Worm (Caenorhabditis elegans) whole organism, dauer: ENCODE measurements around the gene sre-48.

ENCODE experiments used
- unc-62 ChIP-seq: sonication (generic microtip); optimal IDR thresholded peaks from 2 replicates; lab custom pipeline; 2017; ENCODE audit warnings: missing biosample characterization, missing genetic modification reagents, missing genetic modification characterization

The sre-48 gene

DNA sequence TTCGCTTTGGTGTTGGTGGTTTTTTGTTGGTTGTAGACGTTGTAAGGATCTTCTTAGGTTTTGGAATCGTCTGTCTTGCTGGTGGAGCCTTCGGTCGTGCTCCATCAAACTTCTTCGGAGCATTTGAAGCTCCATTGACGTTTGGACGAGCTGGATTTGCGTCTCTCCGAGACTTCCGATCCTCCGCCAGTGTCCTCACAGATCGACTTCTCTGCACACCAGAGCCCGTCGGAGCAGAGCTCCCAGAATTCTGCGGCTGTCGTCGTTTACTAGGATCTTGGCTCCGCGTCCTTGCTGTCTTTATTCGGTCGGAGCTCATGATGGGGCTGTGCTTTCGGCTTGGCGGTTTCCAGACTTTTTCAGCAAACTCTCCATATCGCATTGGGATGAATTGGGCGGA is 18.1 kb downstream of the sre-48 start:
- TF ChIP-seq unc-62 (GFP tag; lab: Kevin White, UChicago), result no peak

DNA sequence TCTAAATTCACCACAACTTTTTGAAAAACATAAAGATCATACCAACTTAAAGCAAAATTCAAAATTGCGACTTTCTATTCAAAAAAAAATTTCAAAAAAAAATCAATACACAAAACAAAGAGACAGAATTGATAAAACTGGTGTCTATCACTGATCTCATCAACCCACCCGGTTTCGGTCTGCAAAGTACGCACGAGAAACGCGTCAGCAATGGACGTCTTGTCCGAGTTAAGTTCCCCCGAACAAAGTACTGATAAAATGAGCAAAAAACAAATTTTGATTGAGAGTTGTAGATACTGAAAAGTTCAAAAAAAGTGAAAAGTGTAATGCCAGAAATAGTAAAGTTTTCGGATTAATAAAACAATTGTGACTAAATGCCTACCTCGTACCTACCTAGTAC is 21.3 kb downstream of the sre-48 start:
- TF ChIP-seq unc-62 (GFP tag; lab: Kevin White, UChicago), result no peak

DNA sequence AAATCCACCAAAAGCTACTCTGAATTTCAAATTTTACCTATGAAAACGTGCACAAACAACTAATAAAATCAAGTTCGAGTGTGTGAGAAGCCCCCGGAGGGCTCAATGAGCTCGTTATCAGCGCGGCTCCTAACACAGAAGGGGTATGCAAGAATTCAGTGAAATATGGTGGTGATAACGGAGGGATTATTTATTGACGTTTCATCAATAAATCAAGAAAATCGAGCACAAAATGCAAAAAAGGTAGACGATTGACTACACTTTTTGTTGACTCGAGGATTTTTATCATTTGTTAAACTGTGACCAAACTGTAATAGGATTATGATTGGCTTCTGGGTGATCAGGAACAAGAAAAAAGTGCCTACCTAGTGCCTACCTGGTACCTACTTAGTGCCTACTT is 22.2 kb downstream of the sre-48 start, which contains the start of gene zip-3:
Gene zip-3 (minus strand): TSS at position 21 of the 400 bp plus-strand sequence.
- TF ChIP-seq unc-62 (GFP tag; lab: Kevin White, UChicago), result no peak

DNA sequence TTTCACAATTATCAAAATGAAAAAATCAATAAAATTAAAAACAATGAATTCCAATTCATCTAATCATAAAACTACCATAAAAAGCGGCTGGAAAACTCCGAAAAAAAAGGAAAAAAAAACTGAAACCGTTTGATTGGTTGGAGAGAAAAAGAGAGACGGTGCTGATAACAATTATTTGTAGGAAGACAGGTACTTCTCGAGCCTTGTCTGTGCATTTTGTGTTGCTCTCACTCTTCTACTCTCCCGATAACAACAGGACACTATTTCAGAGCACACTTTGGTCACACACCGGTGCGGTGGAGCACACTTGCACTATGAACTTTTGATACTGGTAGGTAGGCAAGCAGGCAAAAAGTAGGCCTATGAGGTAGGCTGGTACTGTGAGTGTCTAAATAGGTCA is 23.2 kb downstream of the sre-48 start:
- TF ChIP-seq unc-62 (GFP tag; lab: Kevin White, UChicago), result no peak

DNA sequence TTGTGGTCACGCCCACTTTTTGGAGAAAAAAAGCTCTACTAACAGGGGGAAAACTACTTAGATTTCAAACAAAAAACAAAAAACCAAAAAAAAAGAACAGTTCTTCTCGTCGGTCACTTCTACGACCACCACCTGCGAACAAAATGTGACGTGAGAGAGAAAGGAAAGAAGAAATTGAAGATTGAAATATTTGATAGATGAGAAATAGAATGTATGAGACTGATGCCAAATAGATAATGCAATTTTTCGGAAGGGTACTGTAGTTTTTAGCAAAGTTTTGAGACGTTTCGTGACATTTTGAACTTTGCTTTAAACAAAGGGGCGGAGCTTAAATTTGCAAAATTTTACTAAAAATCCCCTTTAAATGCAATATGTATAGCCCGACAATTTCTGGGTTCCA is 24.7 kb downstream of the sre-48 start:
- no peak for TF ChIP-seq unc-62 (GFP tag; lab: Kevin White, UChicago)

DNA sequence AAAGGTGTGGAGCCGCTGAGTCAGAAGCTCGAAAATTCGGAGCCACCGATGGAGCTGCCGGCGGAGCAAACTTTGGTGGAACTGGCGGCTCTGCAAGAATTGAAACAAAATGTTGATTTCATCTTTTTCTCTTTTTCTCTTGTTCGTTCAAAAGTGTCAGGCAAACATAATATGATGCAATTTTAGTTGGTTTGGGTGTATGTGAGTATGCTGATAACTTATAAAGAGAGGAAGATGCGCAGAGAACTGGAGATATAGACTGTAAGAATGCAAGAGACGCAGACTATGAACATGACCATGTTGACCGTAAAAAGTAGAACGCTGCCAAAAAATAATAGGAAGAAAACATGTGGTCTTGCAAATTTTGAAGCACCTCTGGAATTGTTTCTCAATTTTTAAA is 25.6 kb downstream of the sre-48 start:
- TF ChIP-seq unc-62 (GFP tag; lab: Kevin White, UChicago), result no peak

DNA sequence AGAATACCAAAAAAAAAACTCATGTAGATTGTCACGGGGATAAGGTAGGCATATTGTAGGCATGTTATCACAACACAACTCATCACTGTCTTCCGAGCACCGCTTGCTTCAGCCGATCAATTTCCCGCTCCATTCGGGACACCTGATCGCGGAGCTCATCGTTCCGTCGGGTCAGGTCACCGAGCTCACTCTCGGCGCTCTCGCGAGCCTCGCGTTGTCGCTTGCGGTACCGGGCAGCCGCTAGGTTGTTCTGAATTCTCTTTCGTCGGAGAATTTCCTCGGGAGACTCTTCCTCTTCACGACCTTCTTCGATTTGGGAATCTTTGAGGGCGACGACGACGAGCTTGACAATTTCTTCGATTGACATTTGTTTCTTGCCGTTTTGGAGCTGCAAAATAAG is 27.7 kb downstream of the sre-48 start:
- no peak for TF ChIP-seq unc-62 (GFP tag; lab: Kevin White, UChicago)

DNA sequence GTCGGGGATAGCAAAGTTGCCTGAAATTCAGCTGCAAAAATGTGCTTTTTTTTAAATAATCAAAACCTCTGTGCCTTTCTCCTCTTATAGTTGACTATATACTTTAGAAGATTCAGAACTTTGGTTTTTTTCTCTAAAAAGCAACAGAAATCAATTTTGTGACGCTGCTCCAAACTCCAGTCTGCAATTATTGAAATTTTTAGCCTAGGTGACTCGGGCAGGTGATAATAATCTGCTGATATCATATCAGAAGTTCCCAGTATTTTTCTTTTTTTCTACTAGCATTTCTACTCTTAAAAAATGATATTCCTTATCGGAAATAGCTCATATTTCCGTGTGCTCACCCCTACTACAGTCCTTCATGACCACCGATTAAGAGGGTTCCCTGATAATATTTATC is 30.4 kb downstream of the sre-48 start, which contains the start of gene sre-44:
Gene sre-44 (plus strand): TSS at position 301 of the 400 bp plus-strand sequence.
- TF ChIP-seq unc-62 (GFP tag; lab: Kevin White, UChicago), result no peak

DNA sequence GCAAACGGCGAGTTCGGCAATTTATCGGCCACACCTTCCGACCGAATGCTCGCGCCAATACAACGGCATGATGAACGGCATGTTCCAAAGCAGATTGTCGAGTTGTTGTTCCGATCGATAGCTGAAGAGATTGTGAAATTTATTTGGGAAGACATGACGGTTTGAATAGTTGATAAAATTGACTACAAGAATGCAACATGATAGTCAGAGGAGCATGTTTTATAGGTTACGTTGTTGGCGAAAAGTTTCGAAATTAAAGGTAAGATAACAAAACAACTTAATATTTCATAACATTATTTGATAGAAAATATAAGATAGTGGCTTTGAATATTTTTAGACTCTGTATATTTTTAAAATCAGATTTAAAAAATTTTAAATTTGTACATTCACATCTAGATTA is 34.2 kb downstream of the sre-48 start:
- no peak for TF ChIP-seq unc-62 (GFP tag; lab: Kevin White, UChicago)

DNA sequence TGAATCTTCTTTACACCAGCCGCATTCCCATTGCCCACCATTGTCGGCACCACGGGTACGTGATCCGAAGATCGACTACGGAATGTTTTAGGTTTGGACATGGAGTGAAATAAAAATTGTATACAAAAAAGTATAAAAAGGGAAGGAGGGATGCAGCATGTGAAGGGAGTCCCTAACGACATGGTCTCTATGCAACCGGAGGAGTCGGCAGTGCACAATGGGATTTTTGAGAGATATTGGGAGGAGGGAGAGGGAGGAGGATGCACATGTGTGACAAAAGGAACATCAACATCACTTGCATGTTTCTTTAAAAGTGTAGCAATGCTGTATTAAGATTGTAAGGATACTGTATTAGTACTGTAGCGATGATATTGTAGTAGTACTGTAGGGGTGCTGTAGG is 40.2 kb downstream of the sre-48 start, which contains the start of gene W07G1.1:
Gene W07G1.1 (minus strand): TSS at position 101 of the 400 bp plus-strand sequence.
- TF ChIP-seq unc-62 (GFP tag; lab: Kevin White, UChicago), result no peak

DNA sequence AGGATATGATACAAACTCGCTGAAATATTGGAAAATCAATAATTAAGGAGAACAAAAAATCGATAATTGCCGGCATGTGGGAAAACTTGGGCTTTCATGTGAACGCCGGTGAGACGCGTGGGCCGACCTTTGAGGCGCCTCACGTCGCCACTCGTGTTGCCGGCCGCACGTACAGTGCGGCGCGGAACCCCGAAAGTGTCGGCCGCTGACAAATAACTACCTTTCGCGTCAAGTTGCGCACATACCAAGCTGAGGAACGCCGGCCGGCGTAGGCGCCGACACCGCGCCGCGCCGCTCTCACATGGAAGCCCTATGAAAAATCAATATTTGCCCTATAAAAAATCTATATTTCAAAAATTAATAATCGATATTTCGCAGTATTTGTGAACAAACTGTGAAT is 41.4 kb downstream of the sre-48 start:
- TF ChIP-seq unc-62 (GFP tag; lab: Kevin White, UChicago), result no peak

DNA sequence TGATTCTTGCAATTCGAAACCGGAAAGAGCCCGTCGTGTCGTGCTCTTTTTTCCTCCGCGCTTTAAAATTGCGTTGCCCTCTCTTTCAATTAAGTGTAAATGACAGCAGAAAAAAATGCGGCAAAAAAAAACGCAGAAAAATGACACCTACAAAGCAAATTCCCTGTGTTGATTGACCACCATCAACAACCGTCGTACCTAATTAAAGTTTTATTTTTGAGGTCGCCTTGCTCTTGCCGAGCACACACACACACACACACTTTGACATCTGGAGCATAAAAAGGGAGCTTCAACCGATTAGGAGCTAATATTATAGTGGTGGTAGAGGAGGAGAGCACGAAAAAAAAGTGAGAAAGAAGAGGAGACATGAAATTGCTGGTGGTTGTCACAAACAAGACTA is 43.8 kb downstream of the sre-48 start:
- no peak for TF ChIP-seq unc-62 (GFP tag; lab: Kevin White, UChicago)

DNA sequence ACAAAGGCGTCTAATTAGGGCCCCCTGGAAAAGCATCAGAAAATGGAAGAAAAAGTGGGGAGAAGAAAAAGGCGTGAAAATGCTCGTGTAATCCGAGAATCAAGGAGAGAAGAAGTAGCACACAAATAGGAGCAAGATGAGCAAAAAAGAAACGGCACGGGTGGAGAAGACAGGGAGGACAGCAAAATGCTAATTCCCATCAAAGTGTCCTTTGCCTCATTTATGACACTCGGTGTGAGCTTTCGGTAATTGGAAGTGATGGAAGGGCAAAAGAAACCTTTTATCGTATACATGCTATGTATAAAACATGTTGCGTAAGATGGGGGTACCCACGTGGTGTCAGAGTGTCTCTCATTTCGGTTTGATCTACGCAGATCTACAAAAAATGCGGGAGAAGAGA is 46.1 kb downstream of the sre-48 start:
- TF ChIP-seq unc-62 (GFP tag; lab: Kevin White, UChicago), result no peak

DNA sequence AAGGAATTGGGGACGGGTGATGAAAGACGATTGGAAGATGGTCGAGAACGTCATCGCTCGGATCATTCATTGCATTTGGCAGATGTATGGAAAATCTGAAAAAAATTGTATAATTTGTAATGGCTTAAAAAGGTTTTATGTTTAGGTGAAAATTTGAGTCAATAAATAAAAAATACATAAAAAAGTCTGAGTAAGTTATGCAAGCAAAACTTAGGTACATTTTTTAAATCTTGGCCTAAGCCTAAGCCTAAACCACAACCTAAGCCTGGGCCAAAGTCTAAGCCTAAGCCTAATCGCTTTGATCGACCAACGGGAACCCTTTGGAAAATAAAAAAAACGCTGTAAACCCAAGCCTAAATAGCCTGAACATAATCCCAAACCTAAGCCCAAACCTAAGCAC is 47.7 kb downstream of the sre-48 start, which contains the start of gene hot-3:
Gene hot-3 (minus strand): TSS at position 101 of the 400 bp plus-strand sequence.
- no peak for TF ChIP-seq unc-62 (GFP tag; lab: Kevin White, UChicago)
